Worm (Caenorhabditis elegans): ENCODE data around the gene C06E1.11.
A peak's percentile ranks its signal among the peaks of the same experiment; 100 is the strongest.

ce11 chrIII:8628405-8628982 is 12.0 kb upstream of the C06E1.11 start, which contains the start of the genes polk-1 and gpr-1:
- TF ChIP-seq snpc-4 (tag; optimal IDR thresholded peaks at IDR 0.05) (no peak), nhr-129 (tag; optimal IDR thresholded peaks at IDR 0.05) (peak; percentile 26), nhr-237 (tag; optimal IDR thresholded peaks at IDR 0.05) (no peak), mdl-1 (tag; optimal IDR thresholded peaks at IDR 0.05) (no peak), skn-1 (tag; optimal IDR thresholded peaks at IDR 0.05) (no peak), aly-2 (tag; optimal IDR thresholded peaks at IDR 0.05) (no peak), ama-1 (optimal IDR thresholded peaks at IDR 0.05) (no peak), fos-1 (tag; optimal IDR thresholded peaks at IDR 0.05) (no peak), nhr-23 (tag; optimal IDR thresholded peaks at IDR 0.05) (no peak), lin-39 (tag; optimal IDR thresholded peaks at IDR 0.05) (no peak), alr-1 (tag; optimal IDR thresholded peaks at IDR 0.05) (no peak)

Data from whole organism, L2 larva.